Fruit fly (Drosophila melanogaster) whole organism, prepupa: ENCODE results near the gene CG10089.

Experiments used
- CG10669 ChIP-seq: fragments of 200-800 bp; sonication (Bioruptor generic); optimal IDR thresholded peaks from 3 replicates; lab custom pipeline; 2018; ENCODE audit warnings: missing biosample characterization, mild to moderate bottlenecking, missing genetic modification characterization, moderate library complexity
- CG11294 ChIP-seq: fragments of 200-800 bp; sonication (Bioruptor generic); IDR thresholded peaks from 2 replicates; pipeline ENCODE4 v1.3.6; 2022; ENCODE audit warnings: missing biosample characterization, missing genetic modification characterization
- CG11762 ChIP-seq: fragments of 200-800 bp; sonication (Bioruptor generic); optimal IDR thresholded peaks from 3 replicates; lab custom pipeline; 2016; ENCODE audit warnings: missing biosample characterization, missing genetic modification characterization; ENCODE audit not compliant: insufficient read depth
- CG16779 ChIP-seq: fragments of 200-800 bp; sonication (Bioruptor generic); optimal IDR thresholded peaks from 3 replicates; lab custom pipeline; 2017; ENCODE audit warnings: missing biosample characterization, mild to moderate bottlenecking, missing genetic modification characterization
- CG3032 ChIP-seq: fragments of 200-800 bp; optimal IDR thresholded peaks from 2 replicates; lab custom pipeline; 2019; ENCODE audit warnings: missing biosample characterization, mild to moderate bottlenecking, missing genetic modification characterization, moderate library complexity
- CG31627 ChIP-seq: fragments of 200-800 bp; sonication (Bioruptor generic); optimal IDR thresholded peaks from 3 replicates; lab custom pipeline; 2016; ENCODE audit warnings: missing biosample characterization, missing genetic modification characterization
- CG32006 ChIP-seq: fragments of 200-800 bp; sonication (Bioruptor generic); optimal IDR thresholded peaks from 3 replicates; lab custom pipeline; 2017; ENCODE audit warnings: missing biosample characterization, mild to moderate bottlenecking, missing genetic modification characterization
- CG34406 ChIP-seq: fragments of 200-800 bp; sonication (Bioruptor generic); optimal IDR thresholded peaks from 3 replicates; lab custom pipeline; 2016; ENCODE audit warnings: missing biosample characterization, missing genetic modification characterization
- CG6163 ChIP-seq: fragments of 200-800 bp; sonication (Bioruptor generic); IDR thresholded peaks from 3 replicates; pipeline ENCODE4 v1.3.6; 2022; ENCODE audit warnings: missing biosample characterization, missing genetic modification characterization
- CG6792 ChIP-seq: fragments of 200-800 bp; sonication (Bioruptor generic); optimal IDR thresholded peaks from 3 replicates; lab custom pipeline; 2016; ENCODE audit warnings: missing biosample characterization, missing genetic modification characterization
- CG6808 ChIP-seq: fragments of 200-800 bp; sonication (Bioruptor generic); optimal IDR thresholded peaks from 3 replicates; lab custom pipeline; 2017; ENCODE audit warnings: missing biosample characterization, missing genetic modification characterization, mild to moderate bottlenecking, moderate library complexity, missing genetic modification reagents
- CG6854 ChIP-seq: fragments of 200-800 bp; sonication (Bioruptor generic); optimal IDR thresholded peaks from 2 replicates; lab custom pipeline; 2017; ENCODE audit warnings: missing biosample characterization, mild to moderate bottlenecking, missing genetic modification characterization
- CG7368 ChIP-seq: fragments of 200-800 bp; sonication (Bioruptor generic); optimal IDR thresholded peaks from 3 replicates; lab custom pipeline; 2016; ENCODE audit warnings: missing biosample characterization, missing genetic modification characterization
- CG8119 ChIP-seq: fragments of 200-800 bp; sonication (Bioruptor generic); IDR thresholded peaks from 3 replicates; pipeline ENCODE4 v1.3.6; 2022; ENCODE audit warnings: missing biosample characterization, missing genetic modification characterization
- CG8632 ChIP-seq: fragments of 200-800 bp; sonication (Bioruptor generic); optimal IDR thresholded peaks from 3 replicates; lab custom pipeline; 2016; ENCODE audit warnings: missing biosample characterization, missing genetic modification characterization
- Eip78C ChIP-seq: fragments of 200-800 bp; sonication (Bioruptor generic); peaks from one replicate; lab custom pipeline; 2016; ENCODE audit warnings: missing biosample characterization, missing genetic modification characterization
- Eip93F ChIP-seq: fragments of 200-800 bp; sonication (Bioruptor generic); optimal IDR thresholded peaks from 2 replicates; lab custom pipeline; 2016; ENCODE audit warnings: missing biosample characterization, mild to moderate bottlenecking, missing genetic modification characterization
- Ets21C ChIP-seq: fragments of 200-800 bp; sonication (Bioruptor generic); optimal IDR thresholded peaks from 3 replicates; lab custom pipeline; 2016; ENCODE audit warnings: missing biosample characterization, missing genetic modification characterization
- Ets96B ChIP-seq: fragments of 200-800 bp; optimal IDR thresholded peaks from 2 replicates; lab custom pipeline; 2019; ENCODE audit warnings: missing biosample characterization, mild to moderate bottlenecking, missing genetic modification characterization, moderate library complexity
- Gug ChIP-seq: fragments of 200-800 bp; sonication (Bioruptor generic); IDR thresholded peaks from 2 replicates; pipeline ENCODE4 v1.3.6; 2022; ENCODE audit warnings: missing biosample characterization, missing genetic modification characterization
- Hr39 ChIP-seq: fragments of 200-800 bp; sonication (Bioruptor generic); optimal IDR thresholded peaks from 2 replicates; lab custom pipeline; 2016; ENCODE audit warnings: missing biosample characterization, missing genetic modification characterization
- Hr4 ChIP-seq: fragments of 200-800 bp; sonication (Bioruptor generic); optimal IDR thresholded peaks from 3 replicates; lab custom pipeline; 2016; ENCODE audit warnings: missing biosample characterization, missing genetic modification characterization
- Lpt ChIP-seq: fragments of 200-800 bp; sonication (Bioruptor generic); optimal IDR thresholded peaks from 3 replicates; lab custom pipeline; 2016; ENCODE audit warnings: missing biosample characterization, missing genetic modification characterization
- OdsH ChIP-seq: fragments of 200-800 bp; sonication (Bioruptor generic); optimal IDR thresholded peaks from 3 replicates; lab custom pipeline; 2016; ENCODE audit warnings: missing biosample characterization, missing genetic modification characterization
- Sox15 ChIP-seq: fragments of 200-800 bp; sonication (Bioruptor generic); optimal IDR thresholded peaks from 3 replicates; lab custom pipeline; 2016; ENCODE audit warnings: missing biosample characterization, missing genetic modification characterization
- achi ChIP-seq: fragments of 200-800 bp; sonication (Bioruptor generic); optimal IDR thresholded peaks from 3 replicates; lab custom pipeline; 2016; ENCODE audit warnings: missing biosample characterization, missing genetic modification characterization
- acj6 ChIP-seq: fragments of 200-800 bp; sonication (Bioruptor generic); optimal IDR thresholded peaks from 3 replicates; lab custom pipeline; 2016; ENCODE audit warnings: missing biosample characterization, missing genetic modification characterization
- cyc ChIP-seq: fragments of 200-800 bp; sonication (Bioruptor generic); optimal IDR thresholded peaks from 3 replicates; lab custom pipeline; 2016; ENCODE audit warnings: missing biosample characterization, missing genetic modification characterization
- esn ChIP-seq: fragments of 200-800 bp; sonication (Bioruptor generic); optimal IDR thresholded peaks from 2 replicates; lab custom pipeline; 2016; ENCODE audit warnings: missing biosample characterization, mild to moderate bottlenecking, missing genetic modification characterization, moderate library complexity
- fd59A ChIP-seq: fragments of 200-800 bp; sonication (Bioruptor generic); optimal IDR thresholded peaks from 2 replicates; lab custom pipeline; 2017; ENCODE audit warnings: missing biosample characterization, mild to moderate bottlenecking, missing genetic modification characterization, missing genetic modification reagents
- fd85E ChIP-seq: fragments of 200-800 bp; sonication (Bioruptor generic); optimal IDR thresholded peaks from 3 replicates; lab custom pipeline; 2016; ENCODE audit warnings: missing biosample characterization, missing genetic modification characterization
- fkh ChIP-seq: fragments of 200-800 bp; sonication (Bioruptor generic); optimal IDR thresholded peaks from 3 replicates; lab custom pipeline; 2017; ENCODE audit warnings: missing biosample characterization, mild to moderate bottlenecking, missing genetic modification characterization, moderate library complexity
- lz ChIP-seq: fragments of 200-800 bp; sonication (Bioruptor generic); optimal IDR thresholded peaks from 3 replicates; lab custom pipeline; 2016; ENCODE audit warnings: missing biosample characterization, missing genetic modification characterization
- salr ChIP-seq, 2 experiments: fragments of 200-800 bp; sonication (Bioruptor generic); optimal IDR thresholded peaks; 3 replicates each; lab custom pipeline; 2016 to 2018; ENCODE audit warnings: missing biosample characterization in 2 of 2, missing genetic modification characterization in 2 of 2, mild to moderate bottlenecking in 1 of 2
- ss ChIP-seq, 2 experiments: fragments of 200-800 bp; sonication (Bioruptor generic); optimal IDR thresholded peaks; 2 replicates in 1 of 2; 3 replicates in 1 of 2; lab custom pipeline; 2017 to 2018; ENCODE audit warnings: mild to moderate bottlenecking in 2 of 2, missing biosample characterization in 2 of 2, missing genetic modification characterization in 2 of 2, moderate library complexity in 1 of 2
- topi ChIP-seq: fragments of 200-800 bp; sonication (Bioruptor generic); optimal IDR thresholded peaks from 3 replicates; lab custom pipeline; 2016; ENCODE audit warnings: missing biosample characterization, missing genetic modification characterization
- vri ChIP-seq: fragments of 200-800 bp; sonication (Bioruptor generic); optimal IDR thresholded peaks from 3 replicates; lab custom pipeline; 2016; ENCODE audit warnings: missing biosample characterization, mild to moderate bottlenecking, missing genetic modification characterization

Gene CG10089

DNA sequence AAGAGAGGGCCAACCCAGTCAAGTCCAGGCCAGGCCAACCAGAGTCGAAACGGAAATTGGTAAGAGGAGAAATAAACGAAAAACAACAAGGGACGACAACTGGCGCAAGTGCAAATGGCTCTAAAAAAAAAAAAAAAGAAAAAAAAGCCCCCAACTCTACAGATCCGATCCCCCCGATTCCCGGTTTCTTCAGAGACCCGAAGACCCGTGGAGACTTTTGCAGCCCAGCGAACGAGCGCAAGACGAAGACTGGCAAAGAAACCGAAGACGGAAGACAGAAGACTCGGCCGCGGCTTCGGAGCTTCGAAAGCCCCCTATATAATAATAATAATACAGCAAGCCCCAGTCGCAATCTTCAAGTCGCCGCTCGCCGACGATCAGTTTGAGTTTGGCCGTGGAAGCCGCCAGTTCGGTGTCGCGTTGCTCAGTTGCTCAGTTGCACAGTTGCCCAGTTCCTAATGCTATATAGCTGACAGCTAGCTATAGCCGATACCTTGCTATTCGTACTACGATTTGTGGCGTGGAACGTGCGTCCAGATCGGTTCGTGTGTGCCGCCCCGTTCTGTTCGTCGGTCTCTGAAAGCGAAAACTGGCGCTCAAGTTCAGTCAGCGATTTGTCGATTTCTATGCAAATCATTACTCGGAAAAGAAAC, 19.9 kb upstream of the CG10089 start (continued):
- peak; percentile 42 for TF ChIP-seq OdsH (GFP tag; lab: Kevin White, UChicago)
- peak; percentile 63 for TF ChIP-seq CG8632 (GFP tag; lab: Kevin White, UChicago)
- peak; percentile 62 for TF ChIP-seq CG6854
- no peak for TF ChIP-seq CG3032
- peak; percentile 44 for TF ChIP-seq CG6792 (GFP tag; lab: Kevin White, UChicago)
- TF ChIP-seq CG11762 (GFP tag; lab: Kevin White, UChicago): peak; percentile 51
- TF ChIP-seq CG6808: peak; percentile 79
- TF ChIP-seq fkh (GFP tag; lab: Kevin White, UChicago): no peak
- peak; percentile 55 for TF ChIP-seq Lpt (GFP tag; lab: Kevin White, UChicago)
- peak; percentile 10 for TF ChIP-seq fd59A (GFP tag; lab: Kevin White, UChicago)
- no peak for TF ChIP-seq lz (GFP tag; lab: Kevin White, UChicago)
- TF ChIP-seq CG31627 (GFP tag; lab: Kevin White, UChicago): no peak
- peak; percentile 62; the same call in 2 of the 3 replicates for TF ChIP-seq CG8119 (GFP tag; lab: Robert Waterston, UW)
- TF ChIP-seq Ets96B (tag; lab: Kevin White, UChicago): peak; percentile 32
- peak in 1 of 2 experiments; percentile 14 for TF ChIP-seq salr (GFP tag; optimal IDR thresholded peaks at IDR 0.05; lab: Kevin White, UChicago)
- no peak for TF ChIP-seq Gug (GFP tag; lab: Robert Waterston, UW)
- peak; percentile 57 for TF ChIP-seq CG7368 (GFP tag; lab: Kevin White, UChicago)
- no peak for TF ChIP-seq CG32006 (GFP tag; lab: Kevin White, UChicago)
- no peak for TF ChIP-seq CG11294 (GFP tag; lab: Robert Waterston, UW)

DNA sequence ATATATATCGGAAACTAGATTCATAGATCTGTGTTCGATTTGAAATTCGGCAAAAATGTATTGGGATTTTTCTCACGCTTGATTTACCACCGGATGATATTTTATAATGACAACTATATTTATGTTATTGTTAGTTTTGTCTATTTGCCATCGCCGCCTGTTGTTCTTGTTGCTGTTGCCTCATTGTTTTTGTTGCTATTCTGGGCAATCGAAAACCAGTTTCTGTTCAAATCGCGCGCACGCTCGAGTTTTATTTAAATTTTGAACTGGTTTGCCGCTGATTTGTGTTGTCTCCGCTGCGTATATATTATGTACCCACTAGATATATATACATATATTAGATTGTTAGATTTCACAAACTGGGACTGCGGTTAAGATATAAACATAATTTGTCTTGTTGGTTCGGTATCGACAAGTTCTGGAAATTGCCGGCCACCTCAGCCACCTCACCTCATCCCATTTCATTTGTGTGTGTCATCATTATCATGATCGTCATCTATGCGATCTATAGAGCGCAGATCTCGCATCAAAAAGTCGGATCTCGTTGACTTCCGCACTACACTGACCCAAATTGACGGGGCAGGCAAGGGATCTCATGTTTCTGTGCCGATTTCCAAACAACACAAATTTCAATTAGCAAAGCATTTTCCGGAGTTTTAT, 16.2 kb upstream of the CG10089 start:
- TF ChIP-seq CG11762 (GFP tag; lab: Kevin White, UChicago) (no peak), fkh (GFP tag; lab: Kevin White, UChicago) (peak; percentile 25), ss (GFP tag; optimal IDR thresholded peaks at IDR 0.05; lab: Kevin White, UChicago) (no peak), Eip78C (peak; percentile 26)

DNA sequence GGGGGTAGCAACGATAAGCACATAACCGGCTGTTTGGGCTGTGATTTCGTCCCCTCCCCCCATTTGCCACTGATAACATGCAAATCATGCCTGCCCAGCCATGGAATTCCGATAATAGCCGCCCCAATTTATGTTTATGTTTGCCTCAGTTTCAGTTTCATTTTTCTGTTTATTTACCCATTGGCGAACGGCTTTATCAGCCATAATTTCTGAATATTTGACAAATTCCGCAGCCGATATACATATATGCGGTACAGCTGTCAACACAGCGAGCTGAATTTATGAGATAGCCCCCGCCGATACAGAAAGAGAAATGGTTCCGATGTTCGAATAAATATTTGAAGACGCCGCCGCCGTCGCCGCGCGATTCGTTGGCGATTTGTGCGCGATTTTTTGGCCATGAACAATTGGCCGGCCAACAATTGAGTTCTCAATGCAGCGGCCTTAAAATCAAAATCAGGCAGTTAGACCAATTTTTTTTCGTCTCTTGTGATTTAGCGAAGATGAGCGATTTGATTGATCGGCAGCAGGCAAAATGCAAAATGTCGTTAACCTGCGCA, 14.7 kb upstream of the CG10089 start:
- TF ChIP-seq CG3032 (no peak), fkh (GFP tag; lab: Kevin White, UChicago) (peak; percentile 63)
- TF ChIP-seq, all 60 proteins: peak for 1

- TF ChIP-seq topi (GFP tag; lab: Kevin White, UChicago) (peak; percentile 58), CG6854 (no peak), Eip93F (no peak), esn (peak; percentile 88), vri (GFP tag; lab: Kevin White, UChicago) (no peak), CG6163 (GFP tag; lab: Robert Waterston, UW) (peak; percentile 63; the same call in 2 of the 3 replicates), CG31627 (GFP tag; lab: Kevin White, UChicago) (peak; percentile 57), cyc (GFP tag; lab: Kevin White, UChicago) (peak; percentile 58), CG6792 (GFP tag; lab: Kevin White, UChicago) (peak; percentile 5), Hr39 (GFP tag; lab: Kevin White, UChicago) (peak; percentile 62), Gug (GFP tag; lab: Robert Waterston, UW) (peak; percentile 30; the same call in 1 of the 2 replicates), Ets21C (GFP tag; lab: Kevin White, UChicago) (peak; percentile 19), achi (GFP tag; lab: Kevin White, UChicago) (peak; percentile 37), acj6 (peak; percentile 34), lz (GFP tag; lab: Kevin White, UChicago) (peak; percentile 50), CG8632 (GFP tag; lab: Kevin White, UChicago) (peak; percentile 26), CG16779 (tag; lab: Kevin White, UChicago) (no peak), Hr4 (GFP tag; lab: Kevin White, UChicago) (peak; percentile 46), fd59A (GFP tag; lab: Kevin White, UChicago) (no peak), Ets96B (tag; lab: Kevin White, UChicago) (no peak), Sox15 (GFP tag; lab: Kevin White, UChicago) (no peak), Eip78C (peak; percentile 85), CG8119 (GFP tag; lab: Robert Waterston, UW) (no peak), CG10669 (GFP tag; lab: Kevin White, UChicago) (peak; percentile 42), CG34406 (peak; percentile 28), CG32006 (GFP tag; lab: Kevin White, UChicago) (peak; percentile 47), Lpt (GFP tag; lab: Kevin White, UChicago) (no peak), CG11762 (GFP tag; lab: Kevin White, UChicago) (no peak), fd85E (no peak), CG3032 (no peak)
These were observed 13.7 kb upstream of the CG10089 start for dm6 chr3L:13488129-13488876.
